Worm (Caenorhabditis elegans) whole organism, late embryonic: ENCODE results near the gene R08D7.4.

Source experiments
- C08G9.2 ChIP-seq: sonication (generic microtip); optimal IDR thresholded peaks from 2 replicates; lab custom pipeline; 2016; ENCODE audit warnings: mild to moderate bottlenecking, missing genetic modification characterization, moderate library complexity, missing compliant biosample characterization
- hlh-30 ChIP-seq: sonication (generic microtip); optimal IDR thresholded peaks from 2 replicates; lab custom pipeline; 2017; ENCODE audit warnings: antibody characterized with exemption, missing genetic modification characterization, missing compliant biosample characterization; ENCODE audit not compliant: insufficient read depth
- sox-4 ChIP-seq: sonication (generic microtip); optimal IDR thresholded peaks from 2 replicates; lab custom pipeline; 2017; ENCODE audit warnings: mild to moderate bottlenecking, missing genetic modification characterization, inconsistent platforms, missing compliant biosample characterization

ce11 chrIII:8964684-8965283, 6.9 kb upstream of the R08D7.4 start:
- TF ChIP-seq hlh-30 (tag; lab: Kevin White, UChicago) (no peak), sox-4 (tag; lab: Kevin White, UChicago) (no peak), C08G9.2 (tag; lab: Kevin White, UChicago) (no peak)
